Worm (Caenorhabditis elegans) whole organism, midembryonic: Measurements from ENCODE around the gene C03H5.9.

Experiments used
- T22C8.4 ChIP-seq: fragments of 200-800 bp; sonication (Bioruptor generic); IDR thresholded peaks from 2 replicates; pipeline ENCODE4 v1.3.6; 2022; ENCODE audit warnings: missing genetic modification characterization, missing compliant biosample characterization
- med-1 ChIP-seq: sonication (generic microtip); optimal IDR thresholded peaks from 2 replicates; lab custom pipeline; 2017; ENCODE audit warnings: missing genetic modification characterization, mild to moderate bottlenecking, missing compliant biosample characterization, antibody characterized with exemption, missing genetic modification reagents; ENCODE audit not compliant: insufficient read depth

- no peak for TF ChIP-seq med-1 (GFP tag; lab: Kevin White, UChicago)
- TF ChIP-seq T22C8.4 (GFP tag; lab: Robert Waterston, UW) = no peak
These were observed 44.6 kb downstream of the C03H5.9 start, which contains the start of gene C24H12.8 for ce11 chrII:423086-423485.
